Comparison of ENCODE assay signal across 1 worm cellular context in genomic region chrIV:9121545-9121944, ce11.
A peak's percentile ranks its signal among the peaks of the same experiment; 100 is the strongest.
TF ChIP-seq lines count a peak whose summit lies in the region.

No protein-coding gene starts in this region.

TF ChIP-seq in whole organism, L1 larva, 84 proteins besides CTCF, POLR2A, EP300 and RAD21 (continued from another document):
- TF ChIP-seq skn-1 (tag; optimal IDR thresholded peaks at IDR 0.05; lab: Kevin White, UChicago) (peak; percentile 43), pag-3 (tag; optimal IDR thresholded peaks at IDR 0.05; lab: Kevin White, UChicago; ENCODE audit: borderline replicate concordance, insufficient read depth) (no peak), nhr-11 (tag; optimal IDR thresholded peaks at IDR 0.05; lab: Kevin White, UChicago) (no peak), unc-98 (GFP tag; IDR thresholded peaks at IDR 0.05; lab: Robert Waterston, UW) (no peak), C04F5.9 (tag; optimal IDR thresholded peaks at IDR 0.05; lab: Kevin White, UChicago) (no peak), hlh-4 (tag; optimal IDR thresholded peaks at IDR 0.05; lab: Kevin White, UChicago) (no peak), hlh-17 (GFP tag; optimal IDR thresholded peaks at IDR 0.05; lab: Kevin White, UChicago; ENCODE audit: borderline replicate concordance) (no peak), nhr-84 (tag; optimal IDR thresholded peaks at IDR 0.05; lab: Kevin White, UChicago) (no peak), elt-3 (tag; optimal IDR thresholded peaks at IDR 0.05; lab: Kevin White, UChicago) (peak in 3 of 6 experiments; percentile 14 to 21 (median 19)), grh-1 (GFP tag; IDR thresholded peaks at IDR 0.05; lab: Robert Waterston, UW) (0 out of 2 replicates have a peak, but pooled peaks have one; percentile 37), snu-23 (GFP tag; optimal IDR thresholded peaks at IDR 0.05; lab: Kevin White, UChicago) (peak; percentile 66), tlp-1 (tag; optimal IDR thresholded peaks at IDR 0.05; lab: Kevin White, UChicago) (no peak), ets-5 (GFP tag; IDR thresholded peaks at IDR 0.05; lab: Robert Waterston, UW) (no peak), hpl-2 (GFP tag; optimal IDR thresholded peaks at IDR 0.05; lab: Kevin White, UChicago) (no peak), nhr-20 (tag; optimal IDR thresholded peaks at IDR 0.05; lab: Kevin White, UChicago) (peak; percentile 64), lin-13 (GFP tag; optimal IDR thresholded peaks at IDR 0.05; lab: Kevin White, UChicago) (peak; percentile 58), ama-1 (optimal IDR thresholded peaks at IDR 0.05; lab: Kevin White, UChicago) (no peak), ceh-63 (GFP tag; optimal IDR thresholded peaks at IDR 0.05; lab: Kevin White, UChicago) (no peak), nhr-77 (tag; optimal IDR thresholded peaks at IDR 0.05; lab: Kevin White, UChicago) (peak; percentile 27), nhr-76 (tag; optimal IDR thresholded peaks at IDR 0.05; lab: Kevin White, UChicago) (no peak), dpl-1 (GFP tag; optimal IDR thresholded peaks at IDR 0.05; lab: Kevin White, UChicago) (no peak), mdl-1 (tag; optimal IDR thresholded peaks at IDR 0.05; lab: Kevin White, UChicago) (peak in 1 of 2 experiments; percentile 74), unc-62 (GFP tag; optimal IDR thresholded peaks at IDR 0.05; lab: Kevin White, UChicago) (no peak), C34B4.2 (tag; optimal IDR thresholded peaks at IDR 0.05; lab: Kevin White, UChicago) (no peak), ztf-4 (tag; optimal IDR thresholded peaks at IDR 0.05; lab: Kevin White, UChicago) (no peak), sox-4 (tag; optimal IDR thresholded peaks at IDR 0.05; lab: Kevin White, UChicago) (no peak), lin-15B (tag; optimal IDR thresholded peaks at IDR 0.05; lab: Kevin White, UChicago) (no peak), nhr-19 (GFP tag; conservative IDR thresholded peaks at IDR 0.05; lab: Robert Waterston, UW) (no peak; the same call in 1 of the 2 replicates), C16A3.4 (tag; optimal IDR thresholded peaks at IDR 0.05; lab: Kevin White, UChicago) (peak; percentile 51), jun-1 (tag; optimal IDR thresholded peaks at IDR 0.05; lab: Kevin White, UChicago) (no peak), dsc-1 (tag; optimal IDR thresholded peaks at IDR 0.05; lab: Kevin White, UChicago) (no peak), nhr-85 (tag; lab: Kevin White, UChicago) (peak; percentile 88), nhr-90 (tag; optimal IDR thresholded peaks at IDR 0.05; lab: Kevin White, UChicago; ENCODE audit: poor library complexity) (peak; percentile 41), efl-3 (GFP tag; optimal IDR thresholded peaks at IDR 0.05; lab: Kevin White, UChicago) (no peak), egl-27 (tag; optimal IDR thresholded peaks at IDR 0.05; lab: Kevin White, UChicago) (no peak), isw-1 (GFP tag; IDR thresholded peaks at IDR 0.05; lab: Robert Waterston, UW) (no peak), nhr-47 (tag; optimal IDR thresholded peaks at IDR 0.05; lab: Kevin White, UChicago) (peak; percentile 40), lin-35 (GFP tag; optimal IDR thresholded peaks at IDR 0.05; lab: Kevin White, UChicago) (peak; percentile 33 to 48)
